Worm (Caenorhabditis elegans) whole organism, L3 larva: ENCODE results near the gene F38A6.4.

Experiments used
- R02D3.7 ChIP-seq: fragments of 150-350 bp; optimal IDR thresholded peaks from 2 replicates; lab custom pipeline; 2014; ENCODE audit warnings: missing biosample characterization, missing genetic modification characterization
- ZK546.5 ChIP-seq: sonication (generic microtip); optimal IDR thresholded peaks from 2 replicates; lab custom pipeline; 2017; ENCODE audit warnings: missing biosample characterization, missing genetic modification characterization
- aly-2 ChIP-seq: fragments of 150-350 bp; optimal IDR thresholded peaks from 2 replicates; lab custom pipeline; 2014; ENCODE audit warnings: missing biosample characterization, missing genetic modification characterization
- ama-1 ChIP-seq: fragments of 150-350 bp; optimal IDR thresholded peaks from 2 replicates; lab custom pipeline; 2018
- ceh-16 ChIP-seq: sonication (generic microtip); optimal IDR thresholded peaks from 2 replicates; lab custom pipeline; 2017; ENCODE audit warnings: missing biosample characterization, missing genetic modification characterization
- ceh-28 ChIP-seq: fragments of 150-350 bp; optimal IDR thresholded peaks from 2 replicates; lab custom pipeline; 2014; ENCODE audit warnings: missing biosample characterization, missing genetic modification reagents, missing genetic modification characterization
- ceh-82 ChIP-seq: fragments of 150-350 bp; optimal IDR thresholded peaks from 2 replicates; lab custom pipeline; 2014; ENCODE audit warnings: missing biosample characterization, missing genetic modification characterization
- ceh-9 ChIP-seq: sonication (generic microtip); optimal IDR thresholded peaks from 2 replicates; lab custom pipeline; 2018; ENCODE audit warnings: missing biosample characterization, missing genetic modification characterization
- daf-12 ChIP-seq: fragments of 150-350 bp; optimal IDR thresholded peaks from 2 replicates; lab custom pipeline; 2014; ENCODE audit warnings: missing biosample characterization, missing genetic modification reagents, missing genetic modification characterization
- egl-27 ChIP-seq: sonication (generic microtip); optimal IDR thresholded peaks from 4 replicates; lab custom pipeline; 2017; ENCODE audit warnings: missing biosample characterization, missing genetic modification reagents, missing genetic modification characterization
- egl-5 ChIP-seq: fragments of 150-350 bp; optimal IDR thresholded peaks from 2 replicates; lab custom pipeline; 2017; ENCODE audit warnings: missing biosample characterization, missing genetic modification reagents, missing genetic modification characterization, inconsistent platforms
- elt-1 ChIP-seq: fragments of 150-350 bp; optimal IDR thresholded peaks from 2 replicates; lab custom pipeline; 2014; ENCODE audit warnings: missing biosample characterization, missing genetic modification characterization
- elt-2 ChIP-seq: sonication (generic microtip); optimal IDR thresholded peaks from 2 replicates; lab custom pipeline; 2016; ENCODE audit warnings: missing genetic modification reagents, mild to moderate bottlenecking, missing genetic modification characterization, missing compliant biosample characterization
- elt-3 ChIP-seq, 3 experiments: fragments of 150-350 bp in 1 of 3; sonication (generic microtip) in 2 of 3; optimal IDR thresholded peaks; 2 replicates in 2 of 3; 4 replicates in 1 of 3; lab custom pipeline; 2014 to 2017; ENCODE audit warnings: missing biosample characterization in 3 of 3, missing genetic modification characterization in 3 of 3
- eor-1 ChIP-seq, 2 experiments: fragments of 150-350 bp; optimal IDR thresholded peaks; 2 replicates each; lab custom pipeline; 2014 to 2018; ENCODE audit warnings: missing biosample characterization in 2 of 2, missing genetic modification characterization in 2 of 2
- fkh-10 ChIP-seq: sonication (generic microtip); optimal IDR thresholded peaks from 2 replicates; lab custom pipeline; 2017; ENCODE audit warnings: missing biosample characterization, missing genetic modification reagents, missing genetic modification characterization
- fkh-2 ChIP-seq: fragments of 150-350 bp; optimal IDR thresholded peaks from 2 replicates; lab custom pipeline; 2014; ENCODE audit warnings: missing biosample characterization, missing genetic modification reagents, missing genetic modification characterization
- fos-1 ChIP-seq: fragments of 150-350 bp; optimal IDR thresholded peaks from 2 replicates; lab custom pipeline; 2014; ENCODE audit warnings: missing biosample characterization, missing genetic modification characterization
- hmg-11 ChIP-seq: sonication (generic microtip); optimal IDR thresholded peaks from 2 replicates; lab custom pipeline; 2016; ENCODE audit warnings: missing genetic modification characterization, missing compliant biosample characterization
- jun-1 ChIP-seq: fragments of 150-350 bp; optimal IDR thresholded peaks from 2 replicates; lab custom pipeline; 2014; ENCODE audit warnings: missing biosample characterization, missing genetic modification reagents, missing genetic modification characterization
- lin-15B ChIP-seq: fragments of 150-350 bp; optimal IDR thresholded peaks from 2 replicates; lab custom pipeline; 2014; ENCODE audit warnings: missing biosample characterization, missing genetic modification characterization
- lin-39 ChIP-seq: fragments of 150-350 bp; optimal IDR thresholded peaks from 2 replicates; lab custom pipeline; 2018; ENCODE audit warnings: missing biosample characterization, missing genetic modification reagents, missing genetic modification characterization
- lsy-12 ChIP-seq: sonication (generic microtip); optimal IDR thresholded peaks from 2 replicates; lab custom pipeline; 2016; ENCODE audit warnings: mild to moderate bottlenecking, missing genetic modification characterization, missing compliant biosample characterization
- mdl-1 ChIP-seq: fragments of 150-350 bp; optimal IDR thresholded peaks from 2 replicates; lab custom pipeline; 2014; ENCODE audit warnings: missing biosample characterization, missing genetic modification characterization
- mml-1 ChIP-seq: fragments of 150-350 bp; sonication (generic microtip); optimal IDR thresholded peaks from 3 replicates; lab custom pipeline; 2014; ENCODE audit warnings: missing biosample characterization, missing genetic modification characterization
- nfya-1 ChIP-seq: sonication (generic microtip); optimal IDR thresholded peaks from 2 replicates; lab custom pipeline; 2017; ENCODE audit warnings: missing genetic modification characterization, mild to moderate bottlenecking, missing compliant biosample characterization, antibody characterized with exemption, moderate library complexity; ENCODE audit not compliant: insufficient read depth
- nhr-11 ChIP-seq: fragments of 150-350 bp; optimal IDR thresholded peaks from 2 replicates; lab custom pipeline; 2014; ENCODE audit warnings: missing biosample characterization, missing genetic modification characterization
- nhr-12 ChIP-seq: fragments of 150-350 bp; optimal IDR thresholded peaks from 2 replicates; lab custom pipeline; 2014; ENCODE audit warnings: missing biosample characterization, missing genetic modification characterization
- nhr-23 ChIP-seq: fragments of 150-350 bp; optimal IDR thresholded peaks from 2 replicates; lab custom pipeline; 2014; ENCODE audit warnings: missing biosample characterization, missing genetic modification reagents, missing genetic modification characterization
- nhr-237 ChIP-seq: fragments of 150-350 bp; optimal IDR thresholded peaks from 2 replicates; lab custom pipeline; 2014; ENCODE audit warnings: missing biosample characterization, missing genetic modification characterization
- nhr-25 ChIP-seq: sonication (generic microtip); optimal IDR thresholded peaks from 2 replicates; lab custom pipeline; 2017; ENCODE audit warnings: missing biosample characterization, missing genetic modification characterization
- nhr-28 ChIP-seq: fragments of 150-350 bp; optimal IDR thresholded peaks from 2 replicates; lab custom pipeline; 2014; ENCODE audit warnings: missing biosample characterization, missing genetic modification characterization
- nhr-43 ChIP-seq: sonication (generic microtip); optimal IDR thresholded peaks from 2 replicates; lab custom pipeline; 2016; ENCODE audit warnings: mild to moderate bottlenecking, missing genetic modification characterization, missing compliant biosample characterization; ENCODE audit not compliant: poor library complexity, severe bottlenecking
- nhr-67 ChIP-seq: fragments of 150-350 bp; optimal IDR thresholded peaks from 2 replicates; lab custom pipeline; 2014; ENCODE audit warnings: missing biosample characterization, missing genetic modification characterization
- nhr-76 ChIP-seq: fragments of 150-350 bp; sonication (generic microtip); optimal IDR thresholded peaks from 5 replicates; lab custom pipeline; 2014; ENCODE audit warnings: missing biosample characterization, missing genetic modification characterization
- nhr-77 ChIP-seq: fragments of 150-350 bp; optimal IDR thresholded peaks from 2 replicates; lab custom pipeline; 2014; ENCODE audit warnings: missing biosample characterization, missing genetic modification characterization
- pha-4 ChIP-seq: fragments of 150-350 bp; optimal IDR thresholded peaks from 2 replicates; lab custom pipeline; 2014; ENCODE audit warnings: missing biosample characterization, missing genetic modification reagents, missing genetic modification characterization
- pqm-1 ChIP-seq: fragments of 150-350 bp; optimal IDR thresholded peaks from 2 replicates; lab custom pipeline; 2017; ENCODE audit warnings: missing biosample characterization, missing genetic modification characterization, inconsistent platforms
- sea-2 ChIP-seq: fragments of 150-350 bp; sonication (generic microtip); optimal IDR thresholded peaks from 4 replicates; lab custom pipeline; 2014; ENCODE audit warnings: missing biosample characterization, missing genetic modification reagents, missing genetic modification characterization
- skn-1 ChIP-seq: fragments of 150-350 bp; optimal IDR thresholded peaks from 2 replicates; lab custom pipeline; 2014; ENCODE audit warnings: missing biosample characterization, missing genetic modification characterization
- snpc-4 ChIP-seq: fragments of 150-350 bp; optimal IDR thresholded peaks from 2 replicates; lab custom pipeline; 2014; ENCODE audit warnings: missing biosample characterization, missing genetic modification characterization
- tbx-2 ChIP-seq: sonication (generic microtip); optimal IDR thresholded peaks from 2 replicates; lab custom pipeline; 2016; ENCODE audit warnings: mild to moderate bottlenecking, missing genetic modification characterization, missing compliant biosample characterization
- unc-39 ChIP-seq: sonication (generic microtip); optimal IDR thresholded peaks from 4 replicates; lab custom pipeline; 2017; ENCODE audit warnings: missing biosample characterization, missing genetic modification characterization
- unc-62 ChIP-seq: fragments of 150-350 bp; sonication (generic microtip); optimal IDR thresholded peaks from 4 replicates; lab custom pipeline; 2014; ENCODE audit warnings: missing biosample characterization, missing genetic modification reagents, missing genetic modification characterization
- zag-1 ChIP-seq: fragments of 150-350 bp; optimal IDR thresholded peaks from 2 replicates; lab custom pipeline; 2014; ENCODE audit warnings: missing biosample characterization, missing genetic modification characterization
- ztf-11 ChIP-seq: fragments of 150-350 bp; optimal IDR thresholded peaks from 2 replicates; lab custom pipeline; 2014; ENCODE audit warnings: missing biosample characterization, missing genetic modification characterization
- ztf-4 ChIP-seq: fragments of 150-350 bp; optimal IDR thresholded peaks from 2 replicates; lab custom pipeline; 2014; ENCODE audit warnings: missing biosample characterization, missing genetic modification characterization

F38A6.4 gene

DNA sequence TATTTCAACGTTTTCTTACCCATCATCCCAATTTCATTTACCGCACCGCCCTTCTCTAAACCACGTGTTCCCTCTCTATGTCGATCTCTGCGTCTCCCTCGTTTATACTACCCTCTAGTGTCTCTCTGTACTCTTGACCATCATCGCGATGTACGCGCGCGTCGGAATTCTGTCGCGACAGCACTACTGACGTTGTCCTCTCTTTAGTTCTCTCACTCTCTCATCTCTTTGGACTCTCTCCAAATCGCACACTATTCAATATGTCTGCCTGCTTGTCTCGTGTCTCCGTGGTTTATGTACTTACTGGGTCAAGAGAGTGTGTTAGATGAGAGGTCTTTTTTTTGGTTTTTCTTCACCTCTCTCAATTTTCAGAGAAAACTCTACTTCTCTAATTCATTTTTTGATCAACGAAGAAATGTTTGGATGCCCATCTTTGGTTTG lies 3.1 kb upstream of the F38A6.4 start:
- TF ChIP-seq unc-62 (GFP tag; lab: Kevin White, UChicago) (peak; percentile 93), ceh-16 (tag; lab: Kevin White, UChicago) (no peak), ceh-82 (tag; lab: Kevin White, UChicago) (peak; percentile 81), nhr-76 (peak; percentile 46), ceh-9 (no peak), nhr-11 (peak; percentile 94), zag-1 (peak; percentile 36), nhr-25 (tag; lab: Kevin White, UChicago) (peak; percentile 96), snpc-4 (tag; lab: Kevin White, UChicago) (peak; percentile 76), nhr-12 (no peak), sea-2 (GFP tag; lab: Kevin White, UChicago) (no peak), hmg-11 (tag; lab: Kevin White, UChicago) (peak; percentile 96), fkh-2 (peak; percentile 50), nhr-23 (tag; lab: Kevin White, UChicago) (peak; percentile 98), unc-39 (tag; lab: Kevin White, UChicago) (peak; percentile 51), lsy-12 (tag; lab: Kevin White, UChicago) (peak; percentile 96), lin-39 (tag; lab: Kevin White, UChicago) (peak; percentile 99), jun-1 (peak; percentile 96), lin-15B (tag; lab: Kevin White, UChicago) (peak; percentile 63), fkh-10 (GFP tag; lab: Kevin White, UChicago) (peak; percentile 81), elt-3 (tag; optimal IDR thresholded peaks at IDR 0.05; lab: Kevin White, UChicago) (peak in 1 of 3 experiments; percentile 33), R02D3.7 (tag; lab: Kevin White, UChicago) (peak; percentile 78), nhr-28 (tag; lab: Kevin White, UChicago) (no peak), fos-1 (tag; lab: Kevin White, UChicago) (peak; percentile 54), ceh-28 (tag; lab: Kevin White, UChicago) (peak; percentile 91), tbx-2 (tag; lab: Kevin White, UChicago) (peak; percentile 89), daf-12 (tag; lab: Kevin White, UChicago) (peak; percentile 3), nhr-77 (tag; lab: Kevin White, UChicago) (no peak), skn-1 (tag; lab: Kevin White, UChicago) (peak; percentile 91), ztf-4 (tag; lab: Kevin White, UChicago) (peak; percentile 86), elt-2 (tag; lab: Kevin White, UChicago) (peak; percentile 85), nfya-1 (tag; lab: Kevin White, UChicago) (peak; percentile 95), ama-1 (lab: Kevin White, UChicago) (peak; percentile 87), pha-4 (tag; lab: Kevin White, UChicago) (no peak), nhr-43 (peak; percentile 84), nhr-67 (tag; lab: Kevin White, UChicago) (no peak), elt-1 (tag; lab: Kevin White, UChicago) (peak; percentile 67), pqm-1 (peak; percentile 84), aly-2 (tag; lab: Kevin White, UChicago) (no peak), ztf-11 (tag; lab: Kevin White, UChicago) (no peak), nhr-237 (tag; lab: Kevin White, UChicago) (no peak), mml-1 (peak; percentile 2), eor-1 (tag; optimal IDR thresholded peaks at IDR 0.05; lab: Kevin White, UChicago) (peak in 1 of 2 experiments; percentile 50), egl-27 (tag; lab: Kevin White, UChicago) (peak; percentile 76), mdl-1 (peak; percentile 98), ZK546.5 (tag; lab: Kevin White, UChicago) (no peak), egl-5 (tag; lab: Kevin White, UChicago) (peak; percentile 97)
